Worm (Caenorhabditis elegans): ENCODE data around the gene brc-1.

The brc-1 gene

ce11 chrIII:3809008-3809407, 53.8 kb downstream of the brc-1 start, which contains the start of gene toh-1:
toh-1 (minus strand) TSS chrIII:3809030.
- TF ChIP-seq dao-5 (tag; optimal IDR thresholded peaks at IDR 0.05) (no peak), him-1 (tag; optimal IDR thresholded peaks at IDR 0.05) (no peak), W03F9.2 (tag; optimal IDR thresholded peaks at IDR 0.05) (no peak)

DNA sequence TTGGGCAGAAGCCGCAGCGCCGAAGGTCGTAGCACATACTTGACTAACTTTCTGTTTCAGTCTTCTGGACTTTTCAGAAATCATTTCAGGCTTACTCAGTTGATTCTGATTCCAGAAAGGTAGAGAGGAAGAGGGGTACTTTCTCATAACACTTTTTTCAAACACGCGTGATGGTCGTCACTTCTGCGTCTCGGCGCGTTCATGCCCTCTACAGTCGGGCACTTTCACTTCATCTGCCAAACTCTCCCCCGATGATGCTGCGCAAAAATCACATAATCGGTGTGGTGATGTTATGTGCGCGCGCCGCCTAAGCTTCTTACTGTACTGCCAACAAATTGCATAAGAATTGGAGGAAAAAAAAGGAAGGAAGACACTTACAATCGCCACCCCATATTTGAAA, 55.2 kb downstream of the brc-1 start:
- TF ChIP-seq W03F9.2 (tag; optimal IDR thresholded peaks at IDR 0.05) (no peak), dao-5 (tag; optimal IDR thresholded peaks at IDR 0.05) (no peak), him-1 (tag; optimal IDR thresholded peaks at IDR 0.05) (no peak)

DNA sequence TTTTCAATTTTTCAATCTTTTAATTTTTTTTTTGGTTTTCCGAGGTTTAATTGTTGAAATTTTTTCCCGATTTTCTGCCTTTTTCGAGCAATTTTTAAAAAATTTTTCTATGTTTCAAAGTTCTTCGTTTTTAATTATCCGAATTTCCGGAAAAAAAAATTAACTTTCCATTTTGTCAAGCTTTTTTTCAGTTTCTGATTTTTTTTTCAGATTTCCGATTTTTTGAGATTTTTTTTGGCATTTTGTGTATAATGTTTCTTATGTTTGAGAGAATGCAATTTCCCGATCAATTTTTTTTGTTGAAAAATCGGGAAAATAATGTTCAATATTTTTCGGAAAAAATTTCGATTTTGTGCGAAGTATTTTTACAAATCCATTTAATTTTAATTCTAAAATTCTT, 55.9 kb downstream of the brc-1 start:
- TF ChIP-seq dao-5 (tag; optimal IDR thresholded peaks at IDR 0.05) = no peak
- no peak for TF ChIP-seq him-1 (tag; optimal IDR thresholded peaks at IDR 0.05)
- TF ChIP-seq W03F9.2 (tag; optimal IDR thresholded peaks at IDR 0.05) = no peak

- TF ChIP-seq him-1 (tag; optimal IDR thresholded peaks at IDR 0.05) (no peak), dao-5 (tag; optimal IDR thresholded peaks at IDR 0.05) (no peak), W03F9.2 (tag; optimal IDR thresholded peaks at IDR 0.05) (no peak)
These were observed 58.3 kb downstream of the brc-1 start, which contains the start of gene xbx-5 for ce11 chrIII:3804422-3804821. xbx-5 (minus strand) TSS chrIII:3804477.

ce11 chrIII:3803113-3803512, 59.7 kb downstream of the brc-1 start:
- TF ChIP-seq W03F9.2 (tag; optimal IDR thresholded peaks at IDR 0.05) (no peak), dao-5 (tag; optimal IDR thresholded peaks at IDR 0.05) (no peak), him-1 (tag; optimal IDR thresholded peaks at IDR 0.05) (no peak)

Data from whole organism, L4/young adult.